Worm (Caenorhabditis elegans) whole organism, mixed stage, embryonic: ENCODE results near the gene M02D8.5.

Experiments used
- M03D4.4 ChIP-seq: sonication (generic microtip); optimal IDR thresholded peaks from 2 replicates; lab custom pipeline; 2017; ENCODE audit warnings: mild to moderate bottlenecking, missing genetic modification characterization, missing compliant biosample characterization
- bed-3 ChIP-seq: fragments of 200-800 bp; sonication (Bioruptor generic); optimal IDR thresholded peaks from 3 replicates; lab custom pipeline; 2018; ENCODE audit warnings: mild to moderate bottlenecking, missing genetic modification characterization, moderate library complexity, missing compliant biosample characterization
- blmp-1 ChIP-seq: fragments of 150-350 bp; optimal IDR thresholded peaks from 2 replicates; lab custom pipeline; 2014; ENCODE audit warnings: missing biosample characterization, missing genetic modification characterization
- ceh-39 ChIP-seq: fragments of 150-350 bp; optimal IDR thresholded peaks from 2 replicates; lab custom pipeline; 2014; ENCODE audit warnings: missing biosample characterization, missing genetic modification characterization
- ceh-43 ChIP-seq: fragments of 200-800 bp; sonication (Bioruptor generic); optimal IDR thresholded peaks from 2 replicates; lab custom pipeline; 2018; ENCODE audit warnings: mild to moderate bottlenecking, missing genetic modification characterization, moderate library complexity, missing compliant biosample characterization
- ceh-83 ChIP-seq: fragments of 200-800 bp; sonication (Bioruptor generic); optimal IDR thresholded peaks from 2 replicates; lab custom pipeline; 2018; ENCODE audit warnings: mild to moderate bottlenecking, missing genetic modification characterization, missing compliant biosample characterization
- ces-1 ChIP-seq: fragments of 150-350 bp; optimal IDR thresholded peaks from 2 replicates; lab custom pipeline; 2014; ENCODE audit warnings: missing biosample characterization, missing genetic modification reagents, missing genetic modification characterization
- cnd-1 ChIP-seq: fragments of 200-800 bp; sonication (Bioruptor generic); optimal IDR thresholded peaks from 2 replicates; lab custom pipeline; 2018; ENCODE audit warnings: mild to moderate bottlenecking, missing genetic modification characterization, missing compliant biosample characterization
- drap-1 ChIP-seq: fragments of 200-800 bp; sonication (Bioruptor generic); optimal IDR thresholded peaks from 3 replicates; lab custom pipeline; 2018; ENCODE audit warnings: mild to moderate bottlenecking, missing genetic modification characterization, missing compliant biosample characterization
- elt-1 ChIP-seq: sonication (generic microtip); optimal IDR thresholded peaks from 2 replicates; lab custom pipeline; 2017; ENCODE audit warnings: missing genetic modification characterization, mild to moderate bottlenecking, missing compliant biosample characterization, antibody characterized with exemption, moderate library complexity, borderline replicate concordance; ENCODE audit not compliant: insufficient read depth
- elt-3 ChIP-seq: fragments of 150-350 bp; optimal IDR thresholded peaks from 2 replicates; lab custom pipeline; 2014; ENCODE audit warnings: missing biosample characterization, missing genetic modification characterization
- flh-1 ChIP-seq: fragments of 200-800 bp; sonication (Bioruptor generic); optimal IDR thresholded peaks from 2 replicates; lab custom pipeline; 2018; ENCODE audit warnings: mild to moderate bottlenecking, missing genetic modification characterization, moderate library complexity, missing compliant biosample characterization
- ham-2 ChIP-seq: fragments of 200-800 bp; sonication (Bioruptor generic); optimal IDR thresholded peaks from 2 replicates; lab custom pipeline; 2018; ENCODE audit warnings: mild to moderate bottlenecking, missing genetic modification characterization, missing compliant biosample characterization
- hlh-1 ChIP-seq: fragments of 150-350 bp; optimal IDR thresholded peaks from 2 replicates; lab custom pipeline; 2014; ENCODE audit warnings: missing biosample characterization, missing genetic modification reagents, missing genetic modification characterization
- lin-13 ChIP-seq: fragments of 150-350 bp; optimal IDR thresholded peaks from 2 replicates; lab custom pipeline; 2014; ENCODE audit warnings: missing biosample characterization, missing genetic modification characterization
- lin-32 ChIP-seq: fragments of 200-800 bp; sonication (Bioruptor generic); optimal IDR thresholded peaks from 2 replicates; lab custom pipeline; 2018; ENCODE audit warnings: mild to moderate bottlenecking, missing genetic modification characterization, missing compliant biosample characterization
- lsy-2 ChIP-seq: fragments of 150-350 bp; optimal IDR thresholded peaks from 2 replicates; lab custom pipeline; 2014; ENCODE audit warnings: missing biosample characterization, missing genetic modification characterization
- mab-5 ChIP-seq: fragments of 150-350 bp; optimal IDR thresholded peaks from 2 replicates; lab custom pipeline; 2014; ENCODE audit warnings: missing biosample characterization, missing genetic modification characterization
- mep-1 ChIP-seq: fragments of 150-350 bp; optimal IDR thresholded peaks from 2 replicates; lab custom pipeline; 2017; ENCODE audit warnings: missing biosample characterization, missing genetic modification reagents, missing genetic modification characterization, inconsistent platforms
- mls-2 ChIP-seq: sonication (generic microtip); optimal IDR thresholded peaks from 2 replicates; lab custom pipeline; 2016; ENCODE audit warnings: mild to moderate bottlenecking, missing genetic modification characterization, moderate library complexity, missing compliant biosample characterization
- nhr-12 ChIP-seq: fragments of 150-350 bp; optimal IDR thresholded peaks from 2 replicates; lab custom pipeline; 2014; ENCODE audit warnings: missing biosample characterization, missing genetic modification characterization
- nhr-2 ChIP-seq: fragments of 150-350 bp; optimal IDR thresholded peaks from 2 replicates; lab custom pipeline; 2014; ENCODE audit warnings: missing biosample characterization, missing genetic modification characterization
- nhr-237 ChIP-seq: fragments of 150-350 bp; optimal IDR thresholded peaks from 2 replicates; lab custom pipeline; 2014; ENCODE audit warnings: missing biosample characterization, missing genetic modification characterization
- nhr-76 ChIP-seq: sonication (generic microtip); optimal IDR thresholded peaks from 2 replicates; lab custom pipeline; 2017; ENCODE audit warnings: missing biosample characterization, missing genetic modification characterization
- pha-4 ChIP-seq: fragments of 150-350 bp; optimal IDR thresholded peaks from 2 replicates; lab custom pipeline; 2018; ENCODE audit warnings: missing biosample characterization, missing genetic modification reagents, missing genetic modification characterization
- sem-2 ChIP-seq: fragments of 200-800 bp; sonication (Bioruptor generic); optimal IDR thresholded peaks from 2 replicates; lab custom pipeline; 2018; ENCODE audit warnings: mild to moderate bottlenecking, missing genetic modification characterization, missing compliant biosample characterization
- snpc-4 ChIP-seq: fragments of 150-350 bp; optimal IDR thresholded peaks from 2 replicates; lab custom pipeline; 2014; ENCODE audit warnings: missing biosample characterization, missing genetic modification characterization
- sptf-1 ChIP-seq: sonication (generic microtip); optimal IDR thresholded peaks from 2 replicates; lab custom pipeline; 2017; ENCODE audit warnings: mild to moderate bottlenecking, missing genetic modification characterization, moderate library complexity, missing compliant biosample characterization
- tbx-8 ChIP-seq: fragments of 200-800 bp; sonication (Bioruptor generic); optimal IDR thresholded peaks from 2 replicates; lab custom pipeline; 2018; ENCODE audit warnings: mild to moderate bottlenecking, missing genetic modification characterization, moderate library complexity, missing compliant biosample characterization
- unc-120 ChIP-seq: sonication (generic microtip); optimal IDR thresholded peaks from 2 replicates; lab custom pipeline; 2017; ENCODE audit warnings: missing genetic modification characterization, missing compliant biosample characterization; ENCODE audit not compliant: poor library complexity, severe bottlenecking
- unc-39 ChIP-seq: fragments of 150-350 bp; optimal IDR thresholded peaks from 2 replicates; lab custom pipeline; 2014; ENCODE audit warnings: missing biosample characterization, missing genetic modification characterization
- unc-62 ChIP-seq: fragments of 150-350 bp; optimal IDR thresholded peaks from 2 replicates; lab custom pipeline; 2014; ENCODE audit warnings: missing biosample characterization, missing genetic modification reagents, missing genetic modification characterization
- zip-8 ChIP-seq: fragments of 150-350 bp; optimal IDR thresholded peaks from 2 replicates; lab custom pipeline; 2014; ENCODE audit warnings: missing biosample characterization, missing genetic modification characterization
- ztf-11 ChIP-seq: fragments of 150-350 bp; optimal IDR thresholded peaks from 2 replicates; lab custom pipeline; 2014; ENCODE audit warnings: missing biosample characterization, missing genetic modification characterization

Gene M02D8.5

ce11 chrX:8796699-8797282 lies 35.4 kb upstream of the M02D8.5 start, which contains the start of gene R04E5.7:
TSS of gene R04E5.7 (minus strand) at chrX:8797262.
- TF ChIP-seq sem-2 (peak; percentile 19), nhr-2 (tag; lab: Kevin White, UChicago) (no peak), nhr-76 (no peak), ceh-83 (GFP tag; lab: Kevin White, UChicago) (peak; percentile 50), ces-1 (GFP tag; lab: Kevin White, UChicago) (peak; percentile 32), cnd-1 (tag; lab: Kevin White, UChicago) (peak; percentile 17)

- TF ChIP-seq unc-39 (tag; lab: Kevin White, UChicago) (no peak), nhr-2 (tag; lab: Kevin White, UChicago) (no peak), ceh-83 (GFP tag; lab: Kevin White, UChicago) (no peak), unc-62 (GFP tag; lab: Kevin White, UChicago) (no peak), M03D4.4 (tag; lab: Kevin White, UChicago) (no peak), mls-2 (tag; lab: Kevin White, UChicago) (no peak), sptf-1 (tag; lab: Kevin White, UChicago) (no peak), ham-2 (GFP tag; lab: Kevin White, UChicago) (no peak), ztf-11 (no peak), elt-1 (tag; lab: Kevin White, UChicago) (no peak), drap-1 (GFP tag; lab: Kevin White, UChicago) (no peak), flh-1 (GFP tag; lab: Kevin White, UChicago) (no peak), mab-5 (tag; lab: Kevin White, UChicago) (no peak), zip-8 (no peak), tbx-8 (no peak), snpc-4 (tag; lab: Kevin White, UChicago) (no peak), unc-120 (tag; lab: Kevin White, UChicago) (no peak), cnd-1 (tag; lab: Kevin White, UChicago) (no peak), pha-4 (tag; lab: Kevin White, UChicago) (no peak), blmp-1 (tag; lab: Kevin White, UChicago) (no peak), sem-2 (no peak), lin-13 (tag; lab: Kevin White, UChicago) (peak; percentile 20), lin-32 (peak; percentile 56), lsy-2 (tag; lab: Kevin White, UChicago) (no peak), ceh-39 (tag; lab: Kevin White, UChicago) (peak; percentile 58), mep-1 (tag; lab: Kevin White, UChicago) (peak; percentile 68), bed-3 (GFP tag; lab: Kevin White, UChicago) (no peak), nhr-12 (tag; lab: Kevin White, UChicago) (no peak), hlh-1 (tag; lab: Kevin White, UChicago) (peak; percentile 38), nhr-237 (tag; lab: Kevin White, UChicago) (no peak), elt-3 (no peak), ceh-43 (GFP tag; lab: Kevin White, UChicago) (no peak)
Measured at ce11 chrX:8791821-8792220, 30.4 kb upstream of the M02D8.5 start, which contains the start of gene chup-1. TSS of gene chup-1 (plus strand) at chrX:8792160.

DNA sequence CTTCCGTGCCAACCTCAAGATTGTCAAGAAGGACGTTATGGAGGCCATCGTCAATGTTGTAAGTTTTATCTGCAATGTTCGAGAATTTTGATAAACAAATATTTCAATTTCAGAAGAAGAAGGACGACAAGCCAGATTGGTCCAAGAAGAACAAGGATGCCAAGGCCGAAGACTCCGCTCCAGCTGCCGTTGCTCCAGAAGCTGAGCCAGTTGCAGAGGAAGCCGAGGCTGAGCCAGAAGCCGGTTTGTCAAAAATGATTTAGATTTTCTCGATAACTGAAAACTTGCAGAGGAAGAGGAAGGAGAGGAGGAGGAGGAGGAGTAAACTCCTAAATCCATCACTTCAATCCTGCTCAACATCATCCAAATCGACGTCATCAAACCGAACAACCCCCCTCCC lies 28.7 kb upstream of the M02D8.5 start:
- TF ChIP-seq ham-2 (GFP tag; lab: Kevin White, UChicago) (no peak), drap-1 (GFP tag; lab: Kevin White, UChicago) (no peak), hlh-1 (tag; lab: Kevin White, UChicago) (no peak), ztf-11 (no peak), sem-2 (no peak), nhr-237 (tag; lab: Kevin White, UChicago) (no peak)

ce11 chrX:8789014-8789506 lies 27.7 kb upstream of the M02D8.5 start, which contains the start of gene unc-27:
TSS of gene unc-27 (plus strand) at chrX:8789456.
- TF ChIP-seq unc-62 (GFP tag; lab: Kevin White, UChicago) (peak; percentile 80), tbx-8 (no peak), mep-1 (tag; lab: Kevin White, UChicago) (no peak), hlh-1 (tag; lab: Kevin White, UChicago) (peak; percentile 100), ceh-39 (tag; lab: Kevin White, UChicago) (no peak), elt-3 (no peak), mls-2 (tag; lab: Kevin White, UChicago) (no peak), unc-120 (tag; lab: Kevin White, UChicago) (peak; percentile 97)
